Fruit fly (Drosophila melanogaster) whole organism: Measurements from ENCODE around the gene DAAM.

Source experiments
- psq ChIP-seq: fragments of >200 bp; optimal IDR thresholded peaks from 2 replicates; lab custom pipeline; 2017
- usp ChIP-seq: fragments of >200 bp; optimal IDR thresholded peaks from 2 replicates; lab custom pipeline; 2017; ENCODE audit warnings: missing biosample characterization, missing genetic modification characterization, mixed read lengths

DNA sequence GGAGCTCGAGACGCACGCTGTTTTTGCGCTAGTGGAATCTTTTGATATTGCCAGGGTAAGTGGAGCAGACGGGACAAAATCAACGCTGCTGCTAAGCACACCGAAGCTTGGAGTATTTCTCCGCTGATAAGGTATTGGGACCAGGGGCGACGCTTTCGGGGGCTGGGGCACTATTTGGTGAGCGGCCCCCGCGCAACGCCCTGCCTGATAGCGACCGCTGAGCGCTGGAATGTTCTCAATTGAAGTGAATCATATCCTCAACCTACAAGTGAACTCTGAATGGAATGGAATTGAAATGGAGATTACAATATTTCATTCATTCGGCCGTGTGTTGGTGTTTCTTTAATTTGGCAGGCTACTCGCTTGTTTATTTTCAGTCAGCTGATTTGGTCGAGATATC lies 39.7 kb downstream of the DAAM start:
- TF ChIP-seq usp (no peak), psq (lab: Kevin White, UChicago) (no peak)
